Fruit fly (Drosophila melanogaster): ENCODE measurements around the gene CG34178.

CG34178 gene

DNA sequence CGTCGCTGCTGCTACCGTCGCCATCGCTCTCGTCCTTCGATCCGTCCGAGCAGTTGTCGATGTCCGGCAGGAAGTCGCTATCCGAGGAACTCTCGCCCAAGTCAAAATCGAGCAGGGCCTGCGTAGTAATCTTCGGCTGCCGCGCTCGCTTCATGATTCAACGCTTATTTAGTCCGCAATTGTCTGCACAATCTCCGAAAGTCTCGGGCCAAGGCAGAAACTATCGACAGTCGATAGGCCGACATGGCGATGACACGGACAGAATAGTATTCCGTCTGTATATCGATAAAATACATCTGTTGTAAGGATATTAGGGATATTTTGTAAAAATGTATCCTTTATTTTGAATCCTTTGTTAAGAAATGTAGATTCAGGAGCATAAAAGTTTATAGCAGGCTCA, 19.1 kb downstream of the CG34178 start, which contains the start of gene CG15439:
Gene CG15439 (minus strand): TSS at position 241 of the 400 bp plus-strand sequence.
- 0 out of 3 replicates have a peak, but pooled peaks have one; percentile 63 for TF ChIP-seq hb (GFP tag; IDR thresholded peaks at IDR 0.05; ENCODE audit: partially characterized antibody)
- TF ChIP-seq CG17328 (GFP tag; IDR thresholded peaks at IDR 0.05): no peak
- no peak for TF ChIP-seq lov (optimal IDR thresholded peaks at IDR 0.05)
- no peak for TF ChIP-seq lov (GFP tag; IDR thresholded peaks at IDR 0.05)
- no peak for TF ChIP-seq Deaf1 (tag; optimal IDR thresholded peaks at IDR 0.05)
- no peak for TF ChIP-seq Aef1 (GFP tag; IDR thresholded peaks at IDR 0.05)
- TF ChIP-seq sens (GFP tag): no peak
- no peak for TF ChIP-seq NFAT (GFP tag; IDR thresholded peaks at IDR 0.05)
- no peak for TF ChIP-seq Gug (GFP tag; IDR thresholded peaks at IDR 0.05)
- TF ChIP-seq dpn (GFP tag; optimal IDR thresholded peaks at IDR 0.05): no peak
- no peak for TF ChIP-seq Poxn (GFP tag; IDR thresholded peaks at IDR 0.05)
- TF ChIP-seq zen (tag; optimal IDR thresholded peaks at IDR 0.05): no peak
- TF ChIP-seq Opbp (GFP tag; IDR thresholded peaks at IDR 0.05; ENCODE audit: partially characterized antibody): peak; percentile 76; the same call in 2 of the 3 replicates
- TF ChIP-seq grau (tag; optimal IDR thresholded peaks at IDR 0.05): no peak
- no peak for TF ChIP-seq run (tag; optimal IDR thresholded peaks at IDR 0.05)
- TF ChIP-seq Med (GFP tag): no peak
- no peak for TF ChIP-seq schlank (tag; optimal IDR thresholded peaks at IDR 0.05)
- TF ChIP-seq Sox102F (GFP tag; optimal IDR thresholded peaks at IDR 0.05): no peak
- TF ChIP-seq fd96Cb (tag; optimal IDR thresholded peaks at IDR 0.05): no peak
- no peak for TF ChIP-seq Blimp-1 (GFP tag; optimal IDR thresholded peaks at IDR 0.05)
- no peak for TF ChIP-seq hkb (optimal IDR thresholded peaks at IDR 0.05)
- no peak for TF ChIP-seq hkb (GFP tag; IDR thresholded peaks at IDR 0.05)
- no peak for TF ChIP-seq CG6175 (GFP tag; IDR thresholded peaks at IDR 0.05)
- TF ChIP-seq Side (GFP tag; optimal IDR thresholded peaks at IDR 0.05): no peak
- TF ChIP-seq CG4404 (GFP tag; IDR thresholded peaks at IDR 0.05): no peak
- no peak for TF ChIP-seq CG8478 (optimal IDR thresholded peaks at IDR 0.05)
- peak; percentile 79 for TF ChIP-seq Dll (GFP tag; IDR thresholded peaks at IDR 0.05; ENCODE audit: partially characterized antibody)
- no peak for TF ChIP-seq Gsc (GFP tag; IDR thresholded peaks at IDR 0.05)
- no peak for TF ChIP-seq Atf3 (GFP tag; optimal IDR thresholded peaks at IDR 0.05)
- TF ChIP-seq CTCF (GFP tag; optimal IDR thresholded peaks at IDR 0.05): no peak
- no peak for TF ChIP-seq ab (GFP tag; optimal IDR thresholded peaks at IDR 0.05)
- TF ChIP-seq BEAF-32 (GFP tag; optimal IDR thresholded peaks at IDR 0.05): peak; percentile 54
- TF ChIP-seq Atf6 (GFP tag; IDR thresholded peaks at IDR 0.05): no peak
- no peak for TF ChIP-seq chinmo (GFP tag; IDR thresholded peaks at IDR 0.05; ENCODE audit: partially characterized antibody)
- no peak for TF ChIP-seq Chrac-16 (GFP tag; optimal IDR thresholded peaks at IDR 0.05)
- TF ChIP-seq CG2889 (GFP tag; IDR thresholded peaks at IDR 0.05): no peak
- no peak for TF ChIP-seq Ptx1 (GFP tag; IDR thresholded peaks at IDR 0.05)
- TF ChIP-seq so (GFP tag; IDR thresholded peaks at IDR 0.05): no peak
- no peak for TF ChIP-seq pan (optimal IDR thresholded peaks at IDR 0.05)
- TF ChIP-seq pan (GFP tag; optimal IDR thresholded peaks at IDR 0.05 in 1 of 2, IDR thresholded peaks at IDR 0.05 in 1 of 2): no peak
- no peak for TF ChIP-seq bcd (GFP tag; optimal IDR thresholded peaks at IDR 0.05)
- peak; percentile 64 for TF ChIP-seq wek (GFP tag; optimal IDR thresholded peaks at IDR 0.05)
- TF ChIP-seq CG3726 (GFP tag; IDR thresholded peaks at IDR 0.05): no peak
- TF ChIP-seq pzg (GFP tag; optimal IDR thresholded peaks at IDR 0.05): peak; percentile 39
- peak; percentile 64 for TF ChIP-seq CG16813 (GFP tag; IDR thresholded peaks at IDR 0.05; ENCODE audit: partially characterized antibody)
- TF ChIP-seq CG31224 (GFP tag; IDR thresholded peaks at IDR 0.05): no peak
- TF ChIP-seq D (optimal IDR thresholded peaks at IDR 0.05): no peak
- no peak for TF ChIP-seq D (GFP tag; optimal IDR thresholded peaks at IDR 0.05)
- peak; percentile 52 for TF ChIP-seq inv (GFP tag; IDR thresholded peaks at IDR 0.05; ENCODE audit: partially characterized antibody)
- TF ChIP-seq dan (GFP tag; IDR thresholded peaks at IDR 0.05): no peak
- peak in 1 of 2 experiments; percentile 43 for TF ChIP-seq crp (GFP tag; optimal IDR thresholded peaks at IDR 0.05)
- no peak for TF ChIP-seq CG17568 (GFP tag; optimal IDR thresholded peaks at IDR 0.05)
- no peak for TF ChIP-seq Oli (tag; optimal IDR thresholded peaks at IDR 0.05)
- TF ChIP-seq Myb (GFP tag; optimal IDR thresholded peaks at IDR 0.05): peak; percentile 7
